Fruit fly (Drosophila melanogaster) whole organism, embryonic: ENCODE results near the gene Rad9.
A peak's percentile ranks its signal among the peaks of the same experiment; 100 is the strongest.

Experiments used
- Aef1 ChIP-seq: fragments of 200-800 bp; sonication (Bioruptor generic); IDR thresholded peaks from 3 replicates; pipeline ENCODE4 v1.3.6; 2022; ENCODE audit warnings: missing biosample characterization, missing genetic modification characterization
- Bgb ChIP-seq: fragments of 200-800 bp; sonication (Bioruptor generic); IDR thresholded peaks from 2 replicates; pipeline ENCODE4 v1.3.6; 2022; ENCODE audit warnings: missing biosample characterization, missing genetic modification characterization; ENCODE audit not compliant: partially characterized antibody
- BtbVII ChIP-seq: fragments of 200-800 bp; sonication (Bioruptor generic); optimal IDR thresholded peaks from 3 replicates; lab custom pipeline; 2017; ENCODE audit warnings: missing biosample characterization, mild to moderate bottlenecking, missing genetic modification characterization
- CG10979 ChIP-seq: fragments of 200-800 bp; sonication (Bioruptor generic); optimal IDR thresholded peaks from 2 replicates; lab custom pipeline; 2018; ENCODE audit warnings: missing biosample characterization, mild to moderate bottlenecking, missing genetic modification characterization, moderate library complexity
- CG12659 ChIP-seq: fragments of 200-800 bp; sonication (Bioruptor generic); optimal IDR thresholded peaks from 3 replicates; lab custom pipeline; 2017; ENCODE audit warnings: mild to moderate bottlenecking, missing biosample characterization, missing genetic modification reagents, missing genetic modification characterization
- CG14710 ChIP-seq: fragments of 200-800 bp; sonication (Bioruptor generic); optimal IDR thresholded peaks from 3 replicates; lab custom pipeline; 2019; ENCODE audit warnings: missing biosample characterization, mild to moderate bottlenecking, missing genetic modification characterization, moderate library complexity
- CG15601 ChIP-seq: fragments of 200-800 bp; sonication (Bioruptor generic); optimal IDR thresholded peaks from 3 replicates; lab custom pipeline; 2019; ENCODE audit warnings: missing biosample characterization, mild to moderate bottlenecking, missing genetic modification characterization, moderate library complexity
- CG17359 ChIP-seq: fragments of 200-800 bp; sonication (Bioruptor generic); optimal IDR thresholded peaks from 3 replicates; lab custom pipeline; 2018; ENCODE audit warnings: missing biosample characterization, mild to moderate bottlenecking, missing genetic modification characterization, moderate library complexity
- CG18262 ChIP-seq: fragments of 200-800 bp; optimal IDR thresholded peaks from 3 replicates; lab custom pipeline; 2019; ENCODE audit warnings: missing biosample characterization, mild to moderate bottlenecking, missing genetic modification characterization, moderate library complexity
- CG3281 ChIP-seq: fragments of 200-800 bp; sonication (Bioruptor generic); optimal IDR thresholded peaks from 3 replicates; lab custom pipeline; 2017; ENCODE audit warnings: missing biosample characterization, mild to moderate bottlenecking, missing genetic modification characterization
- CG3407 ChIP-seq: fragments of 200-800 bp; sonication (Bioruptor generic); optimal IDR thresholded peaks from 2 replicates; lab custom pipeline; 2018; ENCODE audit warnings: missing biosample characterization, mild to moderate bottlenecking, missing genetic modification characterization
- CG5245 ChIP-seq: fragments of 200-800 bp; sonication (Bioruptor generic); optimal IDR thresholded peaks from 3 replicates; lab custom pipeline; 2016; ENCODE audit warnings: missing biosample characterization, missing genetic modification characterization
- CG7745 ChIP-seq: fragments of 200-800 bp; sonication (Bioruptor generic); optimal IDR thresholded peaks from 2 replicates; lab custom pipeline; 2018; ENCODE audit warnings: missing biosample characterization, mild to moderate bottlenecking, missing genetic modification characterization, moderate library complexity
- CG7987 ChIP-seq: fragments of 200-800 bp; sonication (Bioruptor generic); optimal IDR thresholded peaks from 2 replicates; lab custom pipeline; 2018; ENCODE audit warnings: missing biosample characterization, mild to moderate bottlenecking, missing genetic modification characterization, moderate library complexity
- CG8089 ChIP-seq: fragments of 200-800 bp; sonication (Bioruptor generic); optimal IDR thresholded peaks from 3 replicates; lab custom pipeline; 2016; ENCODE audit warnings: missing biosample characterization, missing genetic modification characterization
- CG9797 ChIP-seq: fragments of 200-800 bp; sonication (Bioruptor generic); optimal IDR thresholded peaks from 3 replicates; lab custom pipeline; 2018; ENCODE audit warnings: missing biosample characterization, mild to moderate bottlenecking, missing genetic modification characterization
- D ChIP-seq, 2 experiments: fragments of 200-800 bp in 1 of 2; fragments of >200 bp in 1 of 2; sonication (Bioruptor generic) in 1 of 2; optimal IDR thresholded peaks; 2 replicates in 1 of 2; 3 replicates in 1 of 2; lab custom pipeline; 2017; ENCODE audit warnings: mild to moderate bottlenecking in 1 of 2, missing biosample characterization in 1 of 2, missing genetic modification characterization in 1 of 2, missing genetic modification reagents in 1 of 2
- Dip3 ChIP-seq: fragments of 200-800 bp; sonication (Bioruptor generic); optimal IDR thresholded peaks from 3 replicates; lab custom pipeline; 2016; ENCODE audit warnings: missing biosample characterization, missing genetic modification characterization
- Drgx ChIP-seq: fragments of 200-800 bp; sonication (Bioruptor generic); IDR thresholded peaks from 2 replicates; pipeline ENCODE4 v1.3.6; 2022; ENCODE audit warnings: missing biosample characterization, missing genetic modification characterization
- HLH4C ChIP-seq: fragments of 200-800 bp; sonication (Bioruptor generic); IDR thresholded peaks from 3 replicates; pipeline ENCODE4 v1.3.6; 2022; ENCODE audit warnings: missing biosample characterization, missing genetic modification characterization; ENCODE audit not compliant: partially characterized antibody
- Hmr ChIP-seq: fragments of 200-800 bp; sonication (Bioruptor generic); optimal IDR thresholded peaks from 3 replicates; lab custom pipeline; 2017; ENCODE audit warnings: mild to moderate bottlenecking, missing biosample characterization, missing genetic modification reagents, missing genetic modification characterization
- Hr39 ChIP-seq: fragments of >200 bp; optimal IDR thresholded peaks from 2 replicates; lab custom pipeline; 2017
- Med ChIP-seq: fragments of 200-800 bp; sonication (Bioruptor generic); peaks from one replicate; lab custom pipeline; 2016; ENCODE audit warnings: missing biosample characterization, missing genetic modification characterization, mild to moderate bottlenecking, inconsistent platforms, moderate library complexity
- Mes4 ChIP-seq: fragments of 200-800 bp; sonication (Bioruptor generic); optimal IDR thresholded peaks from 2 replicates; lab custom pipeline; 2016; ENCODE audit warnings: missing biosample characterization, missing genetic modification characterization
- NC2β ChIP-seq: fragments of 200-800 bp; sonication (Bioruptor generic); optimal IDR thresholded peaks from 2 replicates; lab custom pipeline; 2016; ENCODE audit warnings: missing biosample characterization, missing genetic modification characterization
- Sox100B ChIP-seq: fragments of 200-800 bp; sonication (Bioruptor generic); optimal IDR thresholded peaks from 3 replicates; lab custom pipeline; 2018; ENCODE audit warnings: missing biosample characterization, mild to moderate bottlenecking, missing genetic modification characterization
- Sry-δ ChIP-seq: fragments of 200-800 bp; sonication (Bioruptor generic); optimal IDR thresholded peaks from 2 replicates; lab custom pipeline; 2016; ENCODE audit warnings: missing biosample characterization, missing genetic modification characterization
- Usf ChIP-seq: fragments of 200-800 bp; sonication (Bioruptor generic); optimal IDR thresholded peaks from 2 replicates; lab custom pipeline; 2017; ENCODE audit warnings: missing genotype, missing biosample characterization, missing genetic modification characterization
- ac ChIP-seq: fragments of 200-800 bp; sonication (Bioruptor generic); optimal IDR thresholded peaks from 3 replicates; lab custom pipeline; 2017; ENCODE audit warnings: missing biosample characterization, mild to moderate bottlenecking, missing genetic modification characterization
- bcd ChIP-seq: fragments of 200-800 bp; sonication (Bioruptor generic); optimal IDR thresholded peaks from 2 replicates; lab custom pipeline; 2017; ENCODE audit warnings: missing biosample characterization, mild to moderate bottlenecking, missing genetic modification characterization
- br ChIP-seq: fragments of >200 bp; optimal IDR thresholded peaks from 2 replicates; lab custom pipeline; 2017
- corto ChIP-seq: fragments of 200-800 bp; sonication (Bioruptor generic); optimal IDR thresholded peaks from 2 replicates; lab custom pipeline; 2016; ENCODE audit warnings: missing biosample characterization, mild to moderate bottlenecking, missing genetic modification characterization, moderate library complexity
- fd64A ChIP-seq: fragments of 200-800 bp; sonication (Bioruptor generic); optimal IDR thresholded peaks from 3 replicates; lab custom pipeline; 2018; ENCODE audit warnings: missing biosample characterization, mild to moderate bottlenecking, missing genetic modification characterization
- gce ChIP-seq: fragments of 200-800 bp; sonication (Bioruptor generic); IDR thresholded peaks from 3 replicates; pipeline ENCODE4 v1.3.6; 2022; ENCODE audit warnings: missing biosample characterization, missing genetic modification characterization
- lov ChIP-seq, 2 experiments: fragments of 200-800 bp in 1 of 2; fragments of >200 bp in 1 of 2; sonication (Bioruptor generic) in 1 of 2; IDR thresholded peaks in 1 of 2; optimal IDR thresholded peaks in 1 of 2; 2 replicates in 1 of 2; 3 replicates in 1 of 2; pipeline versions ENCODE4 v1.3.6 to Lab custom; 2017 to 2022; ENCODE audit warnings: missing biosample characterization in 1 of 2, missing genetic modification characterization in 1 of 2
- mirr ChIP-seq: fragments of 200-800 bp; sonication (Bioruptor generic); optimal IDR thresholded peaks from 3 replicates; lab custom pipeline; 2018; ENCODE audit warnings: missing biosample characterization, mild to moderate bottlenecking, missing genetic modification characterization
- nerfin-1 ChIP-seq: fragments of 200-800 bp; sonication (Bioruptor generic); optimal IDR thresholded peaks from 3 replicates; lab custom pipeline; 2019; ENCODE audit warnings: missing biosample characterization, mild to moderate bottlenecking, missing genetic modification characterization, moderate library complexity
- p53 ChIP-seq: fragments of 200-800 bp; sonication (Bioruptor generic); optimal IDR thresholded peaks from 2 replicates; lab custom pipeline; 2016; ENCODE audit warnings: missing biosample characterization, missing genetic modification characterization
- pan ChIP-seq, 4 experiments: fragments of >200 bp in 3 of 4; fragments of 200-800 bp in 1 of 4; sonication (Bioruptor generic) in 1 of 4; optimal IDR thresholded peaks in 3 of 4; IDR thresholded peaks in 1 of 4; 2 replicates each; pipeline versions ENCODE4 v1.3.6 to Lab custom; 2017 to 2022; ENCODE audit warnings: missing biosample characterization in 2 of 4, missing genetic modification characterization in 2 of 4, mixed read lengths in 1 of 4
- prd ChIP-seq, 3 experiments: fragments of >200 bp in 2 of 3; fragments of 200-800 bp in 1 of 3; sonication (Bioruptor generic) in 1 of 3; optimal IDR thresholded peaks in 2 of 3; IDR thresholded peaks in 1 of 3; 2 replicates in 2 of 3; 3 replicates in 1 of 3; pipeline versions ENCODE4 v1.3.6 to Lab custom; 2017 to 2022; ENCODE audit warnings: missing biosample characterization in 1 of 3, missing genetic modification characterization in 1 of 3
- pros ChIP-seq: fragments of 200-800 bp; sonication (Bioruptor generic); optimal IDR thresholded peaks from 3 replicates; lab custom pipeline; 2019; ENCODE audit warnings: missing biosample characterization, mild to moderate bottlenecking, missing genetic modification characterization, moderate library complexity
- run ChIP-seq: fragments of 200-800 bp; sonication (Bioruptor generic); optimal IDR thresholded peaks from 3 replicates; lab custom pipeline; 2018; ENCODE audit warnings: missing biosample characterization, mild to moderate bottlenecking, missing genetic modification characterization
- slbo ChIP-seq: fragments of 200-800 bp; sonication (Bioruptor generic); IDR thresholded peaks from 2 replicates; pipeline ENCODE4 v1.3.6; 2022; ENCODE audit warnings: missing biosample characterization, missing genetic modification characterization
- tin ChIP-seq: fragments of 200-800 bp; sonication (Bioruptor generic); optimal IDR thresholded peaks from 3 replicates; lab custom pipeline; 2016; ENCODE audit warnings: missing biosample characterization, missing genetic modification characterization
- tio ChIP-seq: fragments of 200-800 bp; sonication (Bioruptor generic); optimal IDR thresholded peaks from 2 replicates; lab custom pipeline; 2017; ENCODE audit warnings: missing biosample characterization, missing genetic modification characterization, inconsistent platforms
- toy ChIP-seq: fragments of 200-800 bp; sonication (Bioruptor generic); IDR thresholded peaks from 2 replicates; pipeline ENCODE4 v1.3.6; 2022; ENCODE audit warnings: missing biosample characterization, missing genetic modification characterization
- trem ChIP-seq: fragments of 200-800 bp; optimal IDR thresholded peaks from 3 replicates; lab custom pipeline; 2019; ENCODE audit warnings: missing biosample characterization, mild to moderate bottlenecking, missing genetic modification characterization, moderate library complexity
- unc-4 ChIP-seq: fragments of 200-800 bp; sonication (Bioruptor generic); IDR thresholded peaks from 2 replicates; pipeline ENCODE4 v1.3.6; 2022; ENCODE audit warnings: missing biosample characterization, missing genetic modification characterization; ENCODE audit not compliant: partially characterized antibody
- vvl ChIP-seq: fragments of 200-800 bp; sonication (Bioruptor generic); IDR thresholded peaks from 2 replicates; pipeline ENCODE4 v1.3.6; 2022; ENCODE audit warnings: missing biosample characterization, missing genetic modification characterization

Rad9 gene

dm6 chr3L:18872440-18872839 lies at the start of gene Rad9, which contains the start of gene Uggt (continued):
- TF ChIP-seq slbo (GFP tag; lab: Robert Waterston, UW) (no peak; the same call in 1 of the 2 replicates), unc-4 (no peak), Aef1 (GFP tag; lab: Robert Waterston, UW) (no peak), CG7745 (tag; lab: Kevin White, UChicago) (no peak), Usf (GFP tag; lab: Kevin White, UChicago) (no peak), NC2β (GFP tag; lab: Kevin White, UChicago) (no peak), CG12659 (GFP tag; lab: Kevin White, UChicago) (peak; percentile 53), D (optimal IDR thresholded peaks at IDR 0.05; lab: Kevin White, UChicago) (no peak), D (GFP tag; optimal IDR thresholded peaks at IDR 0.05; lab: Kevin White, UChicago) (no peak), vvl (GFP tag; lab: Robert Waterston, UW) (no peak), CG5245 (GFP tag; lab: Kevin White, UChicago) (no peak), ac (GFP tag; lab: Kevin White, UChicago) (no peak), CG3407 (GFP tag; lab: Kevin White, UChicago) (no peak), run (tag; lab: Kevin White, UChicago) (no peak), CG7987 (GFP tag; lab: Kevin White, UChicago) (no peak), Sry-δ (GFP tag; lab: Kevin White, UChicago) (no peak), prd (optimal IDR thresholded peaks at IDR 0.05; lab: Kevin White, UChicago) (no peak), prd (GFP tag; IDR thresholded peaks at IDR 0.05; lab: Robert Waterston, UW) (0 out of 3 replicates have a peak, but pooled peaks have one; percentile 29), CG14710 (tag; lab: Kevin White, UChicago) (peak; percentile 73), trem (peak; percentile 69), Sox100B (no peak), pros (GFP tag; lab: Kevin White, UChicago) (no peak), tin (GFP tag; lab: Kevin White, UChicago) (no peak), tio (no peak), toy (GFP tag; lab: Robert Waterston, UW) (no peak), Dip3 (GFP tag; lab: Kevin White, UChicago) (no peak), corto (GFP tag; lab: Kevin White, UChicago) (no peak), Hr39 (no peak), CG18262 (tag; lab: Kevin White, UChicago) (no peak), pan (optimal IDR thresholded peaks at IDR 0.05; lab: Kevin White, UChicago) (no peak), pan (GFP tag; optimal IDR thresholded peaks at IDR 0.05 in 1 of 2, IDR thresholded peaks at IDR 0.05 in 1 of 2) (no peak), Drgx (GFP tag; lab: Robert Waterston, UW) (no peak), gce (GFP tag; lab: Robert Waterston, UW) (no peak), p53 (no peak), CG10979 (tag; lab: Kevin White, UChicago) (peak; percentile 51), CG9797 (GFP tag; lab: Kevin White, UChicago) (peak; percentile 82), bcd (GFP tag; lab: Kevin White, UChicago) (no peak), Med (GFP tag; lab: Kevin White, UChicago) (no peak), CG17359 (tag; lab: Kevin White, UChicago) (peak; percentile 6), mirr (GFP tag; lab: Kevin White, UChicago) (no peak), CG15601 (tag; lab: Kevin White, UChicago) (no peak), CG3281 (GFP tag; lab: Kevin White, UChicago) (no peak), CG8089 (GFP tag; lab: Kevin White, UChicago) (no peak), Hmr (GFP tag; lab: Kevin White, UChicago) (no peak), nerfin-1 (tag; lab: Kevin White, UChicago) (peak; percentile 27), br (no peak), fd64A (GFP tag; lab: Kevin White, UChicago) (no peak), BtbVII (GFP tag; lab: Kevin White, UChicago) (no peak), lov (optimal IDR thresholded peaks at IDR 0.05; lab: Kevin White, UChicago) (no peak), lov (GFP tag; IDR thresholded peaks at IDR 0.05; lab: Robert Waterston, UW) (no peak), HLH4C (no peak), Bgb (GFP tag; lab: Robert Waterston, UW) (no peak), Mes4 (no peak)
